Worm (Caenorhabditis elegans): ENCODE results near the gene C25D7.10.
A peak's percentile ranks its signal among the peaks of the same experiment; 100 is the strongest.

Gene C25D7.10

ce11 chrV:15071015-15071810, 3.9 kb downstream of the C25D7.10 start, which contains the start of gene unc-76 (continued):
- TF ChIP-seq elt-2 (tag; optimal IDR thresholded peaks at IDR 0.05) = no peak
- no peak for TF ChIP-seq vab-15 (tag; optimal IDR thresholded peaks at IDR 0.05)
- peak; percentile 19 for TF ChIP-seq unc-130 (tag; optimal IDR thresholded peaks at IDR 0.05)
- TF ChIP-seq zag-1 (tag; optimal IDR thresholded peaks at IDR 0.05) = peak; percentile 91
- TF ChIP-seq isw-1 (GFP tag; IDR thresholded peaks at IDR 0.05) = peak; percentile 68
- peak; percentile 63 for TF ChIP-seq nhr-11 (tag; optimal IDR thresholded peaks at IDR 0.05)
- peak; percentile 14 for TF ChIP-seq sox-4 (tag; optimal IDR thresholded peaks at IDR 0.05)
- TF ChIP-seq fkh-4 (tag; optimal IDR thresholded peaks at IDR 0.05; ENCODE audit: borderline replicate concordance) = peak; percentile 40
- peak; percentile 71 for TF ChIP-seq nhr-77 (tag; optimal IDR thresholded peaks at IDR 0.05)
- TF ChIP-seq nhr-71 (tag; optimal IDR thresholded peaks at IDR 0.05) = peak; percentile 94
- TF ChIP-seq fkh-10 (GFP tag; optimal IDR thresholded peaks at IDR 0.05) = peak; percentile 56
- peak; percentile 80 for TF ChIP-seq irx-1 (tag; optimal IDR thresholded peaks at IDR 0.05)
- TF ChIP-seq hlh-17 (GFP tag; optimal IDR thresholded peaks at IDR 0.05; ENCODE audit: borderline replicate concordance) = no peak
- no peak for TF ChIP-seq ces-1 (GFP tag; optimal IDR thresholded peaks at IDR 0.05)
- peak; percentile 13 for TF ChIP-seq nhr-90 (tag; optimal IDR thresholded peaks at IDR 0.05; ENCODE audit: poor library complexity)
- peak in 1 of 2 experiments; percentile 58 for TF ChIP-seq ztf-11 (tag; optimal IDR thresholded peaks at IDR 0.05)
- no peak for TF ChIP-seq efl-3 (GFP tag; optimal IDR thresholded peaks at IDR 0.05)
- TF ChIP-seq pax-3 (tag; optimal IDR thresholded peaks at IDR 0.05) = peak; percentile 88

ce11 chrV:15072738-15073137, 5.5 kb downstream of the C25D7.10 start:
- TF ChIP-seq lin-14 (GFP tag; optimal IDR thresholded peaks at IDR 0.05) (peak; percentile 64), grh-1 (GFP tag; IDR thresholded peaks at IDR 0.05) (no peak), nhr-237 (tag; optimal IDR thresholded peaks at IDR 0.05) (no peak), efl-1 (optimal IDR thresholded peaks at IDR 0.05) (no peak), efl-1 (GFP tag; optimal IDR thresholded peaks at IDR 0.05 in 1 of 2) (no peak)

DNA sequence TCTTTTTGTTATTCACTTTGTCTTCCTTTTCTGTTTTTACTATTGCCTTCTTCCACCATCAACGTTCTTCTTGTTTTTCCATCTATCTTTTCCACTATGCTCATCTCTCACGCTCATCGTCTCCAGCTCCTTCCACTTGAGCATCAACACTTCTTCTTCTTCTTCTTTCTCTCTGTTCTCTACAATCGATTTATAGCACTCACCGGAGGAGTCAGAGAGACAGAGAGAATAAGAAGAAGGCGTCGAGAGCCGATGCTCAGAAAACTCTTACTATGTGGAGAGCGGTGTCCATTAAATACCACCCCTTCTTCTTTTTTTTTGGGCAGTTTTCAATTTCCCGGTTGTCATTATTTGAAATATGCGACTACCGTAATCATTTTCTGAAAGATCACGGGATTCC, 7.6 kb downstream of the C25D7.10 start:
- TF ChIP-seq sox-4 (tag; optimal IDR thresholded peaks at IDR 0.05) (no peak), dpl-1 (GFP tag; optimal IDR thresholded peaks at IDR 0.05) (peak in 1 of 3 experiments; percentile 7), nhr-71 (tag; optimal IDR thresholded peaks at IDR 0.05) (no peak), dsc-1 (tag; optimal IDR thresholded peaks at IDR 0.05) (no peak), lin-14 (GFP tag; optimal IDR thresholded peaks at IDR 0.05) (peak; percentile 68), mep-1 (tag; optimal IDR thresholded peaks at IDR 0.05) (peak; percentile 17), alr-1 (tag; optimal IDR thresholded peaks at IDR 0.05; ENCODE audit: borderline replicate concordance) (no peak), elt-3 (tag; optimal IDR thresholded peaks at IDR 0.05) (no peak), nhr-84 (tag; optimal IDR thresholded peaks at IDR 0.05) (no peak), nhr-47 (tag; optimal IDR thresholded peaks at IDR 0.05) (peak; percentile 11), fos-1 (tag; optimal IDR thresholded peaks at IDR 0.05) (no peak), ztf-4 (tag; optimal IDR thresholded peaks at IDR 0.05) (no peak), nhr-20 (tag; optimal IDR thresholded peaks at IDR 0.05) (no peak), efl-1 (optimal IDR thresholded peaks at IDR 0.05) (peak; percentile 12 to 24), efl-1 (GFP tag; optimal IDR thresholded peaks at IDR 0.05 in 1 of 2) (peak in 1 of 2 experiments; percentile 11), unc-62 (GFP tag; optimal IDR thresholded peaks at IDR 0.05) (no peak), lin-35 (GFP tag; optimal IDR thresholded peaks at IDR 0.05) (peak in 1 of 2 experiments; percentile 11), ceh-90 (tag; optimal IDR thresholded peaks at IDR 0.05) (no peak), fkh-10 (GFP tag; optimal IDR thresholded peaks at IDR 0.05) (peak; percentile 23), snu-23 (GFP tag; optimal IDR thresholded peaks at IDR 0.05) (no peak), fkh-8 (tag; optimal IDR thresholded peaks at IDR 0.05) (no peak), hpl-2 (GFP tag; optimal IDR thresholded peaks at IDR 0.05) (no peak), rnt-1 (tag; optimal IDR thresholded peaks at IDR 0.05) (peak; percentile 23), nhr-19 (GFP tag; conservative IDR thresholded peaks at IDR 0.05) (no peak), sptf-1 (tag; optimal IDR thresholded peaks at IDR 0.05) (no peak), grh-1 (GFP tag; IDR thresholded peaks at IDR 0.05) (no peak), ceh-82 (tag; optimal IDR thresholded peaks at IDR 0.05) (peak in 2 of 3 experiments; percentile 16 to 48), ces-1 (GFP tag; optimal IDR thresholded peaks at IDR 0.05) (no peak), mef-2 (tag; optimal IDR thresholded peaks at IDR 0.05) (no peak), nhr-76 (tag; optimal IDR thresholded peaks at IDR 0.05) (no peak), F16B12.6 (tag; optimal IDR thresholded peaks at IDR 0.05) (no peak), lsy-2 (tag; optimal IDR thresholded peaks at IDR 0.05) (peak in 1 of 2 experiments; percentile 36)
